Worm (Caenorhabditis elegans): ENCODE data around the gene panl-3.
A peak's percentile ranks its signal among the peaks of the same experiment; 100 is the strongest.

ce11 chrIII:9848603-9849002 lies 29.7 kb downstream of the panl-3 start:
- TF ChIP-seq nhr-11 (tag; optimal IDR thresholded peaks at IDR 0.05) (no peak), ces-1 (GFP tag; optimal IDR thresholded peaks at IDR 0.05) (no peak), alr-1 (tag; optimal IDR thresholded peaks at IDR 0.05; ENCODE audit: borderline replicate concordance) (no peak), efl-1 (optimal IDR thresholded peaks at IDR 0.05) (peak; percentile 72 to 89), efl-1 (GFP tag; optimal IDR thresholded peaks at IDR 0.05 in 1 of 2) (peak; percentile 64 to 95), fkh-10 (GFP tag; optimal IDR thresholded peaks at IDR 0.05) (no peak), nhr-12 (tag; optimal IDR thresholded peaks at IDR 0.05) (no peak), fos-1 (tag; optimal IDR thresholded peaks at IDR 0.05) (no peak), pqm-1 (tag; optimal IDR thresholded peaks at IDR 0.05) (no peak), nhr-90 (tag; optimal IDR thresholded peaks at IDR 0.05; ENCODE audit: poor library complexity) (no peak), elt-3 (tag; optimal IDR thresholded peaks at IDR 0.05) (no peak), irx-1 (tag; optimal IDR thresholded peaks at IDR 0.05) (no peak), lsy-2 (tag; optimal IDR thresholded peaks at IDR 0.05) (no peak), hlh-17 (GFP tag; optimal IDR thresholded peaks at IDR 0.05; ENCODE audit: borderline replicate concordance) (no peak)
